Fruit fly (Drosophila melanogaster): Measurements from ENCODE around the gene CG13857.

The CG13857 gene

dm6 chr3R:22394004-22394403 lies at the start of gene CG13857:
TSS of gene CG13857 (minus strand) at chr3R:22394104.
- no peak for TF ChIP-seq psq (optimal IDR thresholded peaks at IDR 0.05)
- TF ChIP-seq ttk (optimal IDR thresholded peaks at IDR 0.05), result no peak
- TF ChIP-seq Sin3A (optimal IDR thresholded peaks at IDR 0.05), result no peak
- TF ChIP-seq Myc (optimal IDR thresholded peaks at IDR 0.05), result no peak
- TF ChIP-seq h (optimal IDR thresholded peaks at IDR 0.05), result no peak
- no peak for TF ChIP-seq insv (optimal IDR thresholded peaks at IDR 0.05)

DNA sequence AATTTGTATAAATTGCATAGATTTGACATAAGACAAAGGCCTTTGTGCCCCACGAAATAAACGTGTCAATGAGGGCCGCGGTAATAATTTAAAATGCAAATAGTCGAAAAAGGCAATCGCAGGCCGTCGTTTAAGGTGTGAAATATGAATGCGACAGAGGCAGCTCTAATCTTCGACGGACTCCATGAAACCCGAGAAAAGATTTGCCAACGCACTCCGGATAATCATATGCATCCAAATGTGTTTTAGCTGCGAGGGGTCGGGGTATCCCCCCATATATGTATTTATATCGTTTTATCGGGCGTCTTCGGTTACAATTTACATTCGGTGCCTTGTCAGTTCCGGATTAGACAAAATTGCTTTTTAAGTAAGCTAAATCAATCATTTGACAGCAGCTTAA lies 44.4 kb upstream of the CG13857 start:
- TF ChIP-seq Sin3A (optimal IDR thresholded peaks at IDR 0.05) (no peak), insv (optimal IDR thresholded peaks at IDR 0.05) (no peak)

DNA sequence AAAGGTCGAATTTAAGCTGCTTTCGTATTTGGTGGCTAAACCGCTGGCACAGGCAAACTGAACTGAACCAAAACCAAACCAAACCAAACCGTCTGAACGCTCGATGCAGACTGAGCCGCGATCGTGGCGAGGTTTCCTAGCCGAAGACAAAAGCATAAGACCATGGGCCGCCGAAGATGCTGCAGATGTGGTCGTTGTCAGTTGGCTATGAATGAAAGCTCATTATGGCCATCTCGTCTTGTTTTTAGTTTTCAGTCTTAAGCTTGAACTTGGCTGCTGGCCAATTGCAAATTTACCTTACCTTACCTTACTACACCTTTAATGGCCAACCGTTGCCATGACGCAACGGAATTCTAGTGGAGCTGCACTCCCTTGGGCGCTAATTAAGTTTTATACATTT lies 42.1 kb upstream of the CG13857 start, which contains the start of gene CG13847:
TSS of gene CG13847 (minus strand) at position 101 of the 400 bp plus-strand sequence.
- TF ChIP-seq Sin3A (optimal IDR thresholded peaks at IDR 0.05) (no peak), ttk (optimal IDR thresholded peaks at IDR 0.05) (no peak), insv (optimal IDR thresholded peaks at IDR 0.05) (no peak), psq (optimal IDR thresholded peaks at IDR 0.05) (no peak), h (optimal IDR thresholded peaks at IDR 0.05) (no peak), Myc (optimal IDR thresholded peaks at IDR 0.05) (no peak)

dm6 chr3R:22432200-22432804 lies 38.4 kb upstream of the CG13857 start:
- no peak for TF ChIP-seq psq (optimal IDR thresholded peaks at IDR 0.05)
- no peak for TF ChIP-seq h (optimal IDR thresholded peaks at IDR 0.05)
- no peak for TF ChIP-seq ttk (optimal IDR thresholded peaks at IDR 0.05)
- TF ChIP-seq insv (optimal IDR thresholded peaks at IDR 0.05), result no peak
- no peak for TF ChIP-seq Sin3A (optimal IDR thresholded peaks at IDR 0.05)
- TF ChIP-seq Myc (optimal IDR thresholded peaks at IDR 0.05), result no peak

dm6 chr3R:22424602-22425190 lies 30.8 kb upstream of the CG13857 start, which contains the start of gene pinta:
TSS of gene pinta (minus strand) at chr3R:22424929.
- TF ChIP-seq Sin3A (optimal IDR thresholded peaks at IDR 0.05) (no peak), h (optimal IDR thresholded peaks at IDR 0.05) (no peak), ttk (optimal IDR thresholded peaks at IDR 0.05) (no peak), insv (optimal IDR thresholded peaks at IDR 0.05) (no peak), Myc (optimal IDR thresholded peaks at IDR 0.05) (no peak)

dm6 chr3R:22423996-22424395 lies 30.1 kb upstream of the CG13857 start:
- no peak for TF ChIP-seq ttk (optimal IDR thresholded peaks at IDR 0.05)
- TF ChIP-seq Sin3A (optimal IDR thresholded peaks at IDR 0.05), result no peak
- no peak for TF ChIP-seq Myc (optimal IDR thresholded peaks at IDR 0.05)
- no peak for TF ChIP-seq psq (optimal IDR thresholded peaks at IDR 0.05)
- TF ChIP-seq h (optimal IDR thresholded peaks at IDR 0.05), result no peak
- TF ChIP-seq insv (optimal IDR thresholded peaks at IDR 0.05), result no peak

DNA sequence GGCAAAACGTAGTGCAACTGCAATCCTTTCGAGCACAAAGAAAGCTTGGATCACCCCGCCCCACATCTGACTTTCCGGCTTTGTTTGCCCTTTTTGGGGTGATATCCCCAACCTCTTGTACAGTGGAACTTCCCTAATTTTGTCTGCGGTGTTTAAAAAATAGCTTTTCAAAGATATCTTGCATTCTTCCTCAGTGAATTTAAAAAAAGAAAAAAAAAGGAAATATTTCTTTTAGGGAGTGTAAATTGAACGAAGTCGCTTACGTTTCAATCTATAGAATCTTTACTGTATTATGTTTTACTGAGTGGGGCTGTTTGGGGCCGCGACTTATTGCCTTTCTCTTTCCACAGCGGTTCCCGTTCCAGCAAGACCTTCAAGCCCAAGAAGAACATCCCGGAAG lies 27.7 kb upstream of the CG13857 start:
- TF ChIP-seq psq (optimal IDR thresholded peaks at IDR 0.05), result no peak
- TF ChIP-seq h (optimal IDR thresholded peaks at IDR 0.05), result no peak
- no peak for TF ChIP-seq ttk (optimal IDR thresholded peaks at IDR 0.05)
- no peak for TF ChIP-seq Myc (optimal IDR thresholded peaks at IDR 0.05)
- no peak for TF ChIP-seq insv (optimal IDR thresholded peaks at IDR 0.05)
- no peak for TF ChIP-seq Sin3A (optimal IDR thresholded peaks at IDR 0.05)

DNA sequence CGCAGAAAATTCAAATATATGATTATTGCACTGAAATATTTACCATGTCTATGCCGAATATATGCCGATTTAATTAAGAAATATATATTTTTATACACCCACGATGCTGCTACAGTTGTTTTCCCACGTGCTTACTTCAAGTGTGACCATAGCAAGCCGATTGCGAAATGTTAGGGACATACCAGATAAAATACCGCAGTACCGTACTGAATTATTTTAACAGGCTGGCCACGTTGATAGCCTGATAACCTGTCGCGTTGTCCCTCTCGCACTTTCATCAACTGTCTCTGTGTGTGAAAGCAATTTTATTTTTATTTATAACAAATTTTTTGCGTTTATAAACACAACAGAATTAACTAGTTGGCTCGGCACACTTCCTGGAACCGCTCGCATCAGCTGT lies 27.0 kb upstream of the CG13857 start, which contains the start of the genes Nop56 and mats:
TSS of gene Nop56 (minus strand) at position 158 of the 400 bp plus-strand sequence.
TSS of gene mats (plus strand) at position 251 of the 400 bp plus-strand sequence.
- TF ChIP-seq Sin3A (optimal IDR thresholded peaks at IDR 0.05) (no peak), ttk (optimal IDR thresholded peaks at IDR 0.05) (no peak), psq (optimal IDR thresholded peaks at IDR 0.05) (no peak), h (optimal IDR thresholded peaks at IDR 0.05) (no peak)

DNA sequence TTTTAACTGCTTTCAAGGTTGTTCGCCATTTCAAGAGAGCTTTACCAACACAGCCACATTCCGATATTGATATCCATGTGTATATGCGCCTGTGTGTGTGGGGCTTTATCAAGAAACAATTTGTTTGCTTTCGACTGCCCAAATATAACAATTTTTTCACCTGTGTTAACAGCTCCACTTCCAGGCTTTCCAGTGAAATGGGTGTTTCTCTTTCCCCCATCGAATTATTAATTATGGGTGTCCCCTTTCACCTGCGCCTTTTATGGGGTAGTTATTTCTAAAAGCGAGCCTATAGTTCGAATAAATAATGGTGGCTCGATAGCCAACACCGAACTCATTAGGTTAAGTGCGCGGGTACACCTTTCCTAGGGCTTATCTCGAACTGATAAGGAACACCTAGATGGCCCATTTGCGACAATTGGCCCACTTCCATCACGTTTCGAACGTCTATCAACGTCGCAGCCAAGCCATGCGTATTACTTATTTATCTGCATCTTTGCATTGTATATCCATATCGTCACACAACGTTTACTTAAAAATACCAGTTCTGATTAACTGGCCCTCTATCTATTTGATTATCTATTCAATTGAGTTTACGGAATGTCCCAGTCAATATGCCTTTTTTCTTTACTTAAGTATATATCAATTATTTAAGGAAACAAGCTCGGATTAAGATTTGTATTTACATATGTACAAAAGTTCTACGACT lies 18.1 kb upstream of the CG13857 start:
- TF ChIP-seq ttk (optimal IDR thresholded peaks at IDR 0.05), result no peak
- no peak for TF ChIP-seq Sin3A (optimal IDR thresholded peaks at IDR 0.05)
- TF ChIP-seq psq (optimal IDR thresholded peaks at IDR 0.05), result no peak
- TF ChIP-seq Myc (optimal IDR thresholded peaks at IDR 0.05), result no peak
- TF ChIP-seq insv (optimal IDR thresholded peaks at IDR 0.05), result no peak

DNA sequence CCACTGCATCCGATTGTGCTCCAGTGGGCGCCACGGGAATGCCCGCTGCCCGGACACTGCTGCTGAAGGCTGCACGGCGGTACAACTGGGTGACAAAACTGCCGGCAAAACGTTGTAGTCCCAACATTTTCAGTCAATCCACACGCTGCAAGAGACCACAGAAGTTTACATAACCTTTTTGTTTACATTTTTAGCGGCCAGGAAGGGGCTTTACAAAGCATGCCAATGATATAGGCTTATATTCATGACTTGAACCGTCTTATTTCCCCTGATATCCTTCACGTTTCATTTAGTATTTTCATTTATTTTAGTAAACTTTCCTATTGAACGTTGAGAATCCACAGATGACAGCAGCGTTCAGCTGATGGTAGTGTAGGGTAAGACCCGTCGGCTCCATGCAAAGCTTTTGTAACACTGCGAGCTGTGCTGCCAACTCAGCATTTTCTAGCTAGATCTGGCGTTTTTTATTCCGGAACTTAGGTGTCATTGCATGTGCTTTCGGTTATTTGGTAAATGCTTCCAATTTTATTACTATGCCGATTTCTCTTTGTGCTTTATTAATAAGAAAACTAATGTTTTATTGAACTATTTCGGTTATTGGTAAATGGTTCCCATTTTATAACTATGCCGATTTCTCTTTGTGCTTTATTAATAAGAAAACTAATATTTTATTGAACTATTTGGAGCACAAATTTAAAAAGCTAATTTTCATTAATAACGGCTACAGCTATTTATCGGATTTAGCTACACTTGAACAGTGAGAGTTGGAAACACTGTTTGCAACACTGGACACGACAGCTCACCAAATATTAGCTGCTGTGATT lies 16.8 kb upstream of the CG13857 start, which contains the start of the genes CG13850 and lqfR:
TSS of gene CG13850 (minus strand) at position 379 of the 824 bp plus-strand sequence.
TSS of gene lqfR (plus strand) at position 765 of the 824 bp plus-strand sequence.
- TF ChIP-seq insv (optimal IDR thresholded peaks at IDR 0.05), result no peak
- no peak for TF ChIP-seq ttk (optimal IDR thresholded peaks at IDR 0.05)
- no peak for TF ChIP-seq Myc (optimal IDR thresholded peaks at IDR 0.05)
- no peak for TF ChIP-seq h (optimal IDR thresholded peaks at IDR 0.05)
- TF ChIP-seq Sin3A (optimal IDR thresholded peaks at IDR 0.05), result no peak
- no peak for TF ChIP-seq psq (optimal IDR thresholded peaks at IDR 0.05)

DNA sequence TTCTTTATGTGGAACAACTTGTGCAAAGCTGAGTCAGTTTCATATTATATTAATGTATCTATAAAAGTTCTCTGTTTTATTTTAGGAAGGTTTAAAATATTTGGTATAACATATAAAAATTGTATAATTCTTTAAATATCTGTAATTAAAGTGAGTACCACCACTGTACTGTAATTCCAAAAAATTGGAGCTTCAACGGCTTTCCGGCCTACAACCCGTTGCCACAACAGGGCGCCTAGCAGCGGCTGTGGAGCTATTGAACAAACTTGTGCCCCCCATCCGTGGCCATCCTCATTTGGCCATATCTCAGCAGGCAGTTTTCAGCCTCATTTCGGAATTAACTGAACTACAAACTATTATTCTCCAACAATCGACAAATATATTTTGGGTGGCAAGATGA lies 11.7 kb upstream of the CG13857 start, which contains the start of gene CG13855:
TSS of gene CG13855 (plus strand) at position 301 of the 400 bp plus-strand sequence.
- TF ChIP-seq psq (optimal IDR thresholded peaks at IDR 0.05), result no peak
- no peak for TF ChIP-seq Myc (optimal IDR thresholded peaks at IDR 0.05)
- TF ChIP-seq h (optimal IDR thresholded peaks at IDR 0.05), result no peak
- TF ChIP-seq insv (optimal IDR thresholded peaks at IDR 0.05), result no peak
- TF ChIP-seq ttk (optimal IDR thresholded peaks at IDR 0.05), result no peak
- TF ChIP-seq Sin3A (optimal IDR thresholded peaks at IDR 0.05), result no peak

Data from Kc167 (cell line).